Fruit fly (Drosophila melanogaster): Measurements from ENCODE around the gene LysRS.

Gene LysRS

DNA sequence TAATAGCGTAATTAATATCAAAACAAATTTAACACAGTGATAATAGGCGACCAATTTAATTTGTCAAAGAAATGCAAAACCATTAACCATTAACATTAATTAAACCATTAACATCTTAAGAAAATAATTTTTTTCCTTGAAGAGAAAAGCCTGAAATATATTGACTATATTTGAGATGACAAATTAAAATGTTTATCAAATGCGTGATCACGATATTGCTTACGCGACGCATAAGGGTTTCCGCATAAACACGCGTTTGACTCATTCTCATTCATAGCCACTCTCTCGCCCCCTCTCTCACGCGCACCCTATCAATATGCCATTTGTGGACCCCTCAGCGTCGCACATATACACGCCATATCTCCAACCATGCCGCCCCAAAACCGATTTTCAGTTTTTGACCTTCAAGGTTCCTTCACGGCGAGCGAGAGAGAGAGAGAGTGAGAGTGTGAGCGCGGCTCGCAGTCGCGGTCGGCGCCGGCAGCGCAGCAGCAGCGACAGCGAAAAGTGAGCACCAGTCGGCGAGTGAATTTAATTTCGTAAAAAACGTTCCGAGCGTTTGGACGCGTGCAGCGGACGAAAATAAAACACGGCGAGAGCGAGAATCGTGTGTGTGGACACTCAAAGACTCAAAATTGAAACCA lies 23.2 kb downstream of the LysRS start, which contains the start of gene Hex-A:
Gene Hex-A (plus strand): TSS at position 317 of the 644 bp plus-strand sequence.
- peak; percentile 81 for TF ChIP-seq Ets98B (GFP tag; IDR thresholded peaks at IDR 0.05)
- TF ChIP-seq CG8159 (tag; optimal IDR thresholded peaks at IDR 0.05): peak; percentile 98
- peak; percentile 77 for TF ChIP-seq CG10348 (GFP tag; IDR thresholded peaks at IDR 0.05)
- peak; percentile 93 for TF ChIP-seq gl (tag; optimal IDR thresholded peaks at IDR 0.05)
- TF ChIP-seq CG34367 (tag; optimal IDR thresholded peaks at IDR 0.05): peak; percentile 98
- peak; percentile 96 for TF ChIP-seq Pif1A (GFP tag; optimal IDR thresholded peaks at IDR 0.05)
- TF ChIP-seq D1 (tag; optimal IDR thresholded peaks at IDR 0.05): peak; percentile 99
- peak; percentile 72 for TF ChIP-seq rn (GFP tag; IDR thresholded peaks at IDR 0.05)
- peak; percentile 95 for TF ChIP-seq EcR (GFP tag; optimal IDR thresholded peaks at IDR 0.05)
- peak; percentile 99 for TF ChIP-seq CG15710 (tag; optimal IDR thresholded peaks at IDR 0.05)
- TF ChIP-seq CG8301 (tag; optimal IDR thresholded peaks at IDR 0.05): peak; percentile 98
- peak; percentile 78 for TF ChIP-seq CG12605 (GFP tag; IDR thresholded peaks at IDR 0.05)
- peak; percentile 98 for TF ChIP-seq Snoo (tag; optimal IDR thresholded peaks at IDR 0.05)
- TF ChIP-seq Pif1B (GFP tag; optimal IDR thresholded peaks at IDR 0.05): peak; percentile 85
- TF ChIP-seq CG13204 (GFP tag; optimal IDR thresholded peaks at IDR 0.05): peak; percentile 93
- TF ChIP-seq CG9948 (tag; optimal IDR thresholded peaks at IDR 0.05): peak; percentile 98
- peak; percentile 96 for TF ChIP-seq CG17806 (tag; optimal IDR thresholded peaks at IDR 0.05)
- peak; percentile 86 for TF ChIP-seq fd96Ca (GFP tag; IDR thresholded peaks at IDR 0.05)
- TF ChIP-seq CG14655 (GFP tag; optimal IDR thresholded peaks at IDR 0.05): peak; percentile 98
- peak; percentile 90 for TF ChIP-seq CG4496 (GFP tag; IDR thresholded peaks at IDR 0.05)
- peak; percentile 89 for TF ChIP-seq CG32121 (GFP tag; IDR thresholded peaks at IDR 0.05)

dm6 chrX:9584948-9585315 lies 23.8 kb downstream of the LysRS start:
- TF ChIP-seq CG4496 (GFP tag; IDR thresholded peaks at IDR 0.05) (no peak), CG32121 (GFP tag; IDR thresholded peaks at IDR 0.05) (no peak), CG9948 (tag; optimal IDR thresholded peaks at IDR 0.05) (no peak), CG8301 (tag; optimal IDR thresholded peaks at IDR 0.05) (no peak), rn (GFP tag; IDR thresholded peaks at IDR 0.05) (no peak), Pif1B (GFP tag; optimal IDR thresholded peaks at IDR 0.05) (no peak), CG14655 (GFP tag; optimal IDR thresholded peaks at IDR 0.05) (no peak), Pif1A (GFP tag; optimal IDR thresholded peaks at IDR 0.05) (no peak), CG13204 (GFP tag; optimal IDR thresholded peaks at IDR 0.05) (no peak), D1 (tag; optimal IDR thresholded peaks at IDR 0.05) (no peak), gl (tag; optimal IDR thresholded peaks at IDR 0.05) (no peak), CG12605 (GFP tag; IDR thresholded peaks at IDR 0.05) (no peak), Snoo (tag; optimal IDR thresholded peaks at IDR 0.05) (no peak), CG15710 (tag; optimal IDR thresholded peaks at IDR 0.05) (no peak)

dm6 chrX:9584104-9584947 lies 24.4 kb downstream of the LysRS start:
- TF ChIP-seq CG17806 (tag; optimal IDR thresholded peaks at IDR 0.05) (peak; percentile 36), CG14655 (GFP tag; optimal IDR thresholded peaks at IDR 0.05) (peak; percentile 51), Snoo (tag; optimal IDR thresholded peaks at IDR 0.05) (no peak), CG8159 (tag; optimal IDR thresholded peaks at IDR 0.05) (peak; percentile 70), Pif1B (GFP tag; optimal IDR thresholded peaks at IDR 0.05) (peak; percentile 6), CG32121 (GFP tag; IDR thresholded peaks at IDR 0.05) (peak; percentile 62; the same call in 1 of the 2 replicates), CG10348 (GFP tag; IDR thresholded peaks at IDR 0.05) (no peak), gl (tag; optimal IDR thresholded peaks at IDR 0.05) (no peak), CG9948 (tag; optimal IDR thresholded peaks at IDR 0.05) (peak; percentile 69), Pif1A (GFP tag; optimal IDR thresholded peaks at IDR 0.05) (no peak), D1 (tag; optimal IDR thresholded peaks at IDR 0.05) (no peak), CG8301 (tag; optimal IDR thresholded peaks at IDR 0.05) (no peak), EcR (GFP tag; optimal IDR thresholded peaks at IDR 0.05) (peak; percentile 89), rn (GFP tag; IDR thresholded peaks at IDR 0.05) (no peak), CG13204 (GFP tag; optimal IDR thresholded peaks at IDR 0.05) (no peak), CG15710 (tag; optimal IDR thresholded peaks at IDR 0.05) (peak; percentile 55), Ets98B (GFP tag; IDR thresholded peaks at IDR 0.05) (peak; percentile 70), CG12605 (GFP tag; IDR thresholded peaks at IDR 0.05) (peak; percentile 50; the same call in 1 of the 2 replicates), fd96Ca (GFP tag; IDR thresholded peaks at IDR 0.05) (peak; percentile 54), CG34367 (tag; optimal IDR thresholded peaks at IDR 0.05) (peak; percentile 54), CG4496 (GFP tag; IDR thresholded peaks at IDR 0.05) (peak; percentile 56; the same call in 2 of the 3 replicates)

DNA sequence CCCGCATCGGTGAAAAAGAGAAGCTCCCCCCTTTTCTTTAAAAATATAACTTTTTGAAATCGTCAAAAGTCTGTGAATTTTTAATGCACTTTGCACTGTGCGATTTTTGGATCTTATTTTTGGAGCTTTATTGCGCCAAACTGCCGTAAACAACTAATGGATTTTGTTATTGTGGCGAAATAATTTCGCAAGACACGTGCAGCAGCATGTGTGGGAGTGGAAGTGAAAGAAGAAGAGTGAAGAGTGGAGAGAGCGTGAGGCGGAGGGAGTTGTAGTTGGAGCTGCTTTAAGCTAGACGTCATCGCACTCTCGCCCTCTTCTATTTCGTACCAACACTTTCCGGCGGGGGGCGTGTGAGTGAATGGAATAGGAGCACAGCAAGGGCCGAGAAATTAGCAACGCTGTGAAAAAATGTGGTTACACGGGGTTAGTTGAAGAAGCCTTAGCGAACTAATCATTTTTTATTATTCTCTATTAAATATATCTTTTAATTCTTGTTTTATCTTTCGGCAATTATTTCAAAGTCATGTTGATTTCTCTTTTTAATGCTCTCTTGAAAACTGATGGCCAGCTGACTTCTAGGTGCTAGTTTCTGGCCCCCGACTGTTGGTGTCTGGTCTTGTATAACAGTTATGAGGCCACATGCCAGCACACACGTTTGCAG lies 25.1 kb downstream of the LysRS start:
- peak; percentile 96 for TF ChIP-seq CG8301 (tag; optimal IDR thresholded peaks at IDR 0.05)
- TF ChIP-seq Snoo (tag; optimal IDR thresholded peaks at IDR 0.05): peak; percentile 80
- TF ChIP-seq EcR (GFP tag; optimal IDR thresholded peaks at IDR 0.05): peak; percentile 62
- TF ChIP-seq fd96Ca (GFP tag; IDR thresholded peaks at IDR 0.05): peak; percentile 95
- TF ChIP-seq CG32121 (GFP tag; IDR thresholded peaks at IDR 0.05): peak; percentile 94
- peak; percentile 93 for TF ChIP-seq CG12605 (GFP tag; IDR thresholded peaks at IDR 0.05)
- TF ChIP-seq CG14655 (GFP tag; optimal IDR thresholded peaks at IDR 0.05): peak; percentile 98
- TF ChIP-seq CG34367 (tag; optimal IDR thresholded peaks at IDR 0.05): peak; percentile 95
- TF ChIP-seq CG13204 (GFP tag; optimal IDR thresholded peaks at IDR 0.05): peak; percentile 78
- TF ChIP-seq CG15710 (tag; optimal IDR thresholded peaks at IDR 0.05): peak; percentile 95
- peak; percentile 89 for TF ChIP-seq rn (GFP tag; IDR thresholded peaks at IDR 0.05)
- peak; percentile 57; the same call in 1 of the 2 replicates for TF ChIP-seq CG10348 (GFP tag; IDR thresholded peaks at IDR 0.05)
- TF ChIP-seq Ets98B (GFP tag; IDR thresholded peaks at IDR 0.05): peak; percentile 93
- TF ChIP-seq CG8159 (tag; optimal IDR thresholded peaks at IDR 0.05): peak; percentile 95
- TF ChIP-seq Pif1A (GFP tag; optimal IDR thresholded peaks at IDR 0.05): peak; percentile 88
- TF ChIP-seq CG17806 (tag; optimal IDR thresholded peaks at IDR 0.05): peak; percentile 93
- TF ChIP-seq D1 (tag; optimal IDR thresholded peaks at IDR 0.05): peak; percentile 55
- peak; percentile 96 for TF ChIP-seq CG9948 (tag; optimal IDR thresholded peaks at IDR 0.05)
- TF ChIP-seq Pif1B (GFP tag; optimal IDR thresholded peaks at IDR 0.05): peak; percentile 90
- peak; percentile 86 for TF ChIP-seq gl (tag; optimal IDR thresholded peaks at IDR 0.05)
- peak; percentile 97 for TF ChIP-seq CG4496 (GFP tag; IDR thresholded peaks at IDR 0.05)
